Worm (Caenorhabditis elegans): ENCODE measurements around the gene bcas-2.

DNA sequence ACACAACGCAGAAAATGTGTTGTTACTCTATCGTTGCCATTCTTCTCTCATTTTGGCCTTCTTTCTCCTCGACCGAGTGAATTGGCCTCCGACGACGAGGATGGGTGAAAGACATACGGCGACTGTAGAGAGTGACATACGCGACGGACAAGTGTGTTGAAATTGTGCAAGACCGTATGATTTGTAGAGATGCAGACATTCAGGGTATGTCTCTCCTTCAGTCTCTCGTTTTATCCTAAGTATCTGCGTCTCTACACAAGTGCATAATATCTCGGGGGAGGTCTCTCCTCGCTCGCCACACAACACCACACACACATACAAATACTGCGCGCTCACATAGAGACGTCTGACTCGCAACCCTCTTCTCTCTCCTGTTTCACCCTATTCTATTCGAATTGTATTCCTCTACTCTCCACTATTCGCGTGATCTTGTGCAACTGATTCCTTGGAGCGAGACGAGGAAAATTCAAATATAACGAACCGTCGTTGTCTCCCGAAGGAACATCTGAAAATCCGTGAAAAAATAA lies 34.5 kb upstream of the bcas-2 start, which contains the start of gene hmg-1.2:
- peak; percentile 69 for TF ChIP-seq W03F9.2 (tag; optimal IDR thresholded peaks at IDR 0.05)
- peak; percentile 46 for TF ChIP-seq him-1 (tag; optimal IDR thresholded peaks at IDR 0.05)
- peak; percentile 23 for TF ChIP-seq dao-5 (tag; optimal IDR thresholded peaks at IDR 0.05)
